Fruit fly (Drosophila melanogaster) whole organism, embryonic: ENCODE results near the gene CG32066.

ENCODE experiments used
- Awh ChIP-seq: fragments of 200-800 bp; sonication (Bioruptor generic); IDR thresholded peaks from 2 replicates; pipeline ENCODE4, ENCODE4 v1.3.6; 2022; ENCODE audit warnings: missing biosample characterization, missing genetic modification characterization
- BEAF-32 ChIP-seq: fragments of 200-800 bp; sonication (Bioruptor generic); optimal IDR thresholded peaks from 3 replicates; lab custom pipeline; 2017; ENCODE audit warnings: missing biosample characterization, missing genetic modification characterization, mild to moderate bottlenecking, moderate library complexity, missing genetic modification reagents
- CG11085 ChIP-seq: fragments of 200-800 bp; sonication (Bioruptor generic); IDR thresholded peaks from 2 replicates; pipeline ENCODE4 v1.3.6; 2022; ENCODE audit warnings: missing biosample characterization, missing genetic modification characterization
- CG11247 ChIP-seq: fragments of 200-800 bp; sonication (Bioruptor generic); IDR thresholded peaks from 2 replicates; pipeline ENCODE4 v1.3.6; 2022; ENCODE audit warnings: missing biosample characterization, missing genetic modification characterization
- CG12769 ChIP-seq: fragments of 200-800 bp; sonication (Bioruptor generic); optimal IDR thresholded peaks from 2 replicates; lab custom pipeline; 2019; ENCODE audit warnings: missing biosample characterization, mild to moderate bottlenecking, missing genetic modification characterization, moderate library complexity
- CG14441 ChIP-seq: fragments of 200-800 bp; sonication (Bioruptor generic); IDR thresholded peaks from 2 replicates; pipeline ENCODE4 v1.3.6; 2022; ENCODE audit warnings: missing biosample characterization, missing genetic modification characterization
- CG14710 ChIP-seq: fragments of 200-800 bp; sonication (Bioruptor generic); optimal IDR thresholded peaks from 3 replicates; lab custom pipeline; 2019; ENCODE audit warnings: missing biosample characterization, mild to moderate bottlenecking, missing genetic modification characterization, moderate library complexity
- CG16779 ChIP-seq: fragments of 200-800 bp; sonication (Bioruptor generic); IDR thresholded peaks from 2 replicates; pipeline ENCODE4 v1.3.6; 2022; ENCODE audit warnings: missing biosample characterization, missing genetic modification characterization
- CG2889 ChIP-seq: fragments of 200-800 bp; sonication (Bioruptor generic); IDR thresholded peaks from 3 replicates; pipeline ENCODE4 v1.3.6; 2022; ENCODE audit warnings: missing biosample characterization, missing genetic modification characterization
- CG31224 ChIP-seq: fragments of 200-800 bp; sonication (Bioruptor generic); IDR thresholded peaks from 2 replicates; pipeline ENCODE4 v1.3.6; 2022; ENCODE audit warnings: missing biosample characterization, missing genetic modification characterization
- CG32532 ChIP-seq: fragments of 200-800 bp; sonication (Bioruptor generic); IDR thresholded peaks from 2 replicates; pipeline ENCODE4 v1.3.6; 2022; ENCODE audit warnings: missing biosample characterization, missing genetic modification characterization
- CG34422 ChIP-seq: fragments of 200-800 bp; sonication (Bioruptor generic); IDR thresholded peaks from 3 replicates; pipeline ENCODE4 v1.3.6; 2022; ENCODE audit warnings: missing biosample characterization, missing genetic modification characterization
- CG43689 ChIP-seq: fragments of 200-800 bp; sonication (Bioruptor generic); IDR thresholded peaks from 2 replicates; pipeline ENCODE4 v1.3.6; 2022; ENCODE audit warnings: missing biosample characterization, missing genetic modification characterization
- CG5953 ChIP-seq: fragments of 200-800 bp; sonication (Bioruptor generic); IDR thresholded peaks from 2 replicates; pipeline ENCODE4 v1.3.6; 2022; ENCODE audit warnings: missing biosample characterization, missing genetic modification characterization
- CG6175 ChIP-seq: fragments of 200-800 bp; sonication (Bioruptor generic); IDR thresholded peaks from 3 replicates; pipeline ENCODE4 v1.3.6; 2022; ENCODE audit warnings: missing biosample characterization, missing genetic modification characterization
- CG6272 ChIP-seq: fragments of 200-800 bp; sonication (Bioruptor generic); IDR thresholded peaks from 2 replicates; pipeline ENCODE4 v1.3.6; 2022; ENCODE audit warnings: missing biosample characterization, missing genetic modification characterization
- CG8281 ChIP-seq: fragments of 200-800 bp; sonication (Bioruptor generic); optimal IDR thresholded peaks from 2 replicates; lab custom pipeline; 2018; ENCODE audit warnings: missing biosample characterization, mild to moderate bottlenecking, missing genetic modification characterization, moderate library complexity
- CG8944 ChIP-seq: fragments of 200-800 bp; sonication (Bioruptor generic); optimal IDR thresholded peaks from 3 replicates; lab custom pipeline; 2016; ENCODE audit warnings: missing biosample characterization, missing genetic modification characterization
- Camta ChIP-seq: fragments of 200-800 bp; sonication (Bioruptor generic); optimal IDR thresholded peaks from 2 replicates; lab custom pipeline; 2016; ENCODE audit warnings: missing biosample characterization, missing genetic modification characterization
- Ets65A ChIP-seq: fragments of 200-800 bp; sonication (Bioruptor generic); peaks from one replicate; lab custom pipeline; 2016; ENCODE audit warnings: missing biosample characterization, missing genetic modification characterization
- Ets97D ChIP-seq: fragments of 200-800 bp; sonication (Bioruptor generic); optimal IDR thresholded peaks from 3 replicates; lab custom pipeline; 2016; ENCODE audit warnings: missing biosample characterization, missing genetic modification characterization
- Gsc ChIP-seq: fragments of 200-800 bp; sonication (Bioruptor generic); IDR thresholded peaks from 2 replicates; pipeline ENCODE4 v1.3.6; 2022; ENCODE audit warnings: missing biosample characterization, missing genetic modification characterization
- Lim3 ChIP-seq: fragments of 200-800 bp; sonication (Bioruptor generic); IDR thresholded peaks from 2 replicates; pipeline ENCODE4 v1.3.6; 2022; ENCODE audit warnings: missing biosample characterization, missing genetic modification characterization
- Med ChIP-seq: fragments of 200-800 bp; sonication (Bioruptor generic); peaks from one replicate; lab custom pipeline; 2016; ENCODE audit warnings: missing biosample characterization, missing genetic modification characterization, mild to moderate bottlenecking, inconsistent platforms, moderate library complexity
- Oaz ChIP-seq: fragments of 200-800 bp; sonication (Bioruptor generic); IDR thresholded peaks from 2 replicates; pipeline ENCODE4 v1.3.6; 2022; ENCODE audit warnings: missing biosample characterization, missing genetic modification characterization
- Xrp1 ChIP-seq: fragments of 200-800 bp; sonication (Bioruptor generic); IDR thresholded peaks from 2 replicates; pipeline ENCODE4 v1.3.6; 2022; ENCODE audit warnings: missing biosample characterization, missing genetic modification characterization
- YL-1 ChIP-seq: fragments of 200-800 bp; sonication (Bioruptor generic); optimal IDR thresholded peaks from 3 replicates; lab custom pipeline; 2017; ENCODE audit warnings: missing biosample characterization, mild to moderate bottlenecking, missing genetic modification characterization
- cas ChIP-seq: fragments of 200-800 bp; sonication (Bioruptor generic); IDR thresholded peaks from 2 replicates; pipeline ENCODE4 v1.3.6; 2022; ENCODE audit warnings: missing biosample characterization, missing genetic modification characterization
- cg ChIP-seq: fragments of 200-800 bp; sonication (Bioruptor generic); optimal IDR thresholded peaks from 3 replicates; lab custom pipeline; 2019; ENCODE audit warnings: missing biosample characterization, mild to moderate bottlenecking, missing genetic modification characterization, moderate library complexity
- chif ChIP-seq, 2 experiments: fragments of 200-800 bp; sonication (Bioruptor generic); optimal IDR thresholded peaks; 3 replicates each; lab custom pipeline; 2016; ENCODE audit warnings: missing biosample characterization in 2 of 2, missing genetic modification characterization in 2 of 2
- chinmo ChIP-seq: fragments of 200-800 bp; sonication (Bioruptor generic); IDR thresholded peaks from 4 replicates; pipeline ENCODE4 v1.3.6; 2022; ENCODE audit warnings: missing biosample characterization, missing genetic modification characterization; ENCODE audit not compliant: partially characterized antibody
- chm ChIP-seq: fragments of 200-800 bp; sonication (Bioruptor generic); IDR thresholded peaks from 2 replicates; pipeline ENCODE4 v1.3.6; 2022; ENCODE audit warnings: missing biosample characterization, missing genetic modification characterization
- ci ChIP-seq: fragments of 200-800 bp; sonication (Bioruptor generic); IDR thresholded peaks from 3 replicates; pipeline ENCODE4 v1.3.6; 2022; ENCODE audit warnings: missing biosample characterization, missing genetic modification characterization
- esg ChIP-seq: fragments of 200-800 bp; sonication (Bioruptor generic); conservative IDR thresholded peaks from 2 replicates; pipeline ENCODE4 v1.3.6; 2022; ENCODE audit warnings: missing biosample characterization, missing genetic modification characterization
- exex ChIP-seq: fragments of 200-800 bp; sonication (Bioruptor generic); optimal IDR thresholded peaks from 4 replicates; lab custom pipeline; 2018; ENCODE audit warnings: missing biosample characterization, mild to moderate bottlenecking, missing genetic modification characterization, moderate library complexity
- grau ChIP-seq: fragments of 200-800 bp; optimal IDR thresholded peaks from 3 replicates; lab custom pipeline; 2019; ENCODE audit warnings: missing biosample characterization, mild to moderate bottlenecking, missing genetic modification characterization, moderate library complexity
- gt ChIP-seq: fragments of 200-800 bp; sonication (Bioruptor generic); IDR thresholded peaks from 2 replicates; pipeline ENCODE4 v1.3.6; 2022; ENCODE audit warnings: missing biosample characterization, missing genetic modification characterization
- luna ChIP-seq: fragments of 200-800 bp; sonication (Bioruptor generic); optimal IDR thresholded peaks from 2 replicates; lab custom pipeline; 2016; ENCODE audit warnings: missing biosample characterization, missing genetic modification characterization
- onecut ChIP-seq: fragments of 200-800 bp; sonication (Bioruptor generic); IDR thresholded peaks from 2 replicates; pipeline ENCODE4 v1.3.6; 2022; ENCODE audit warnings: missing biosample characterization, missing genetic modification characterization
- pho ChIP-seq: fragments of 200-800 bp; sonication (Bioruptor generic); optimal IDR thresholded peaks from 2 replicates; lab custom pipeline; 2016; ENCODE audit warnings: missing biosample characterization, missing genetic modification characterization
- pzg ChIP-seq: fragments of 200-800 bp; sonication (Bioruptor generic); optimal IDR thresholded peaks from 3 replicates; lab custom pipeline; 2018; ENCODE audit warnings: missing biosample characterization, mild to moderate bottlenecking, missing genetic modification characterization, moderate library complexity
- row ChIP-seq: fragments of 200-800 bp; sonication (Bioruptor generic); IDR thresholded peaks from 3 replicates; pipeline ENCODE4 v1.3.6; 2022; ENCODE audit warnings: missing biosample characterization, missing genetic modification characterization
- sens ChIP-seq: fragments of 200-800 bp; sonication (Bioruptor generic); peaks from one replicate; lab custom pipeline; 2016; ENCODE audit warnings: missing biosample characterization, missing genetic modification characterization
- seq ChIP-seq: fragments of 200-800 bp; sonication (Bioruptor generic); IDR thresholded peaks from 2 replicates; pipeline ENCODE4 v1.3.6; 2022; ENCODE audit warnings: missing biosample characterization, missing genetic modification characterization
- shn ChIP-seq: fragments of 200-800 bp; sonication (Bioruptor generic); optimal IDR thresholded peaks from 3 replicates; lab custom pipeline; 2016; ENCODE audit warnings: missing biosample characterization, missing genetic modification characterization
- sr ChIP-seq: fragments of 200-800 bp; sonication (Bioruptor generic); IDR thresholded peaks from 3 replicates; pipeline ENCODE4 v1.3.6; 2022; ENCODE audit warnings: missing biosample characterization, missing genetic modification characterization
- trh ChIP-seq: fragments of 200-800 bp; sonication (Bioruptor generic); optimal IDR thresholded peaks from 2 replicates; lab custom pipeline; 2016; ENCODE audit warnings: missing biosample characterization, missing genetic modification characterization
- vvl ChIP-seq: fragments of 200-800 bp; sonication (Bioruptor generic); IDR thresholded peaks from 2 replicates; pipeline ENCODE4 v1.3.6; 2022; ENCODE audit warnings: missing biosample characterization, missing genetic modification characterization
- z ChIP-seq: fragments of 200-800 bp; sonication (Bioruptor generic); IDR thresholded peaks from 3 replicates; pipeline ENCODE4 v1.3.6; 2022; ENCODE audit warnings: missing biosample characterization, missing genetic modification characterization

Gene CG32066

DNA sequence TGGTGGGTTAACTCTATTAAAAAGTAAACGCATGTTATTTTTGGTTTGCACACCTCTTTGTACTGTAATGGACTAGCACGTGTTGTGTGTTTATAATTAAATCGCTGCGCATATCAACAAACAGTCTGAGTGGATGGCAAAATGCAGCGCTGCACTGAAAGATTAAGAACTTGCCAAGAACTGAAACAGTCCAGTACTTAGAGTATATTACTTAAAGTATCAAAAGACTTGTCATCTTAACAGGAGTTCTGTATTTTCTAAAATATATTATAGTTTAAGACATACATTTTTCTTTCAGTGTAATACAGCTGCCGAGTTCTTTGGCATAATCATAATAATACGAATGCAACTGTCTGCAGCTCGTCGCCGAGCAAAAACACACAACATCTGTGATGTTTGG, 12.4 kb downstream of the CG32066 start (continued):
- TF ChIP-seq Gsc (GFP tag; lab: Robert Waterston, UW) (no peak), Ets97D (GFP tag; lab: Kevin White, UChicago) (no peak), CG43689 (GFP tag; lab: Robert Waterston, UW) (no peak), exex (tag; lab: Kevin White, UChicago) (no peak), Lim3 (GFP tag; lab: Robert Waterston, UW) (no peak), CG6272 (GFP tag; lab: Robert Waterston, UW) (no peak), pho (GFP tag; lab: Kevin White, UChicago) (no peak), gt (GFP tag; lab: Robert Waterston, UW) (no peak), chif (GFP tag; optimal IDR thresholded peaks at IDR 0.05; lab: Kevin White, UChicago) (peak in 1 of 2 experiments; percentile 9), Med (peak; percentile 61), CG6175 (no peak), Xrp1 (GFP tag; lab: Robert Waterston, UW) (peak; percentile 5; the same call in 1 of the 2 replicates), cas (GFP tag; lab: Robert Waterston, UW) (no peak), BEAF-32 (no peak), YL-1 (GFP tag; lab: Kevin White, UChicago) (no peak)

dm6 chr3L:10647158-10647557, 13.7 kb downstream of the CG32066 start:
- peak; percentile 8; the same call in 1 of the 3 replicates for TF ChIP-seq row (GFP tag; lab: Robert Waterston, UW)
- TF ChIP-seq esg (GFP tag; lab: Robert Waterston, UW) = 0 out of 2 replicates have a peak, but pooled peaks have one; percentile 5
- no peak for TF ChIP-seq trh (GFP tag; lab: Kevin White, UChicago)
- peak; percentile 58 for TF ChIP-seq sens

- TF ChIP-seq CG32532 (peak; percentile 37; the same call in 1 of the 2 replicates), CG2889 (GFP tag; lab: Robert Waterston, UW) (0 out of 3 replicates have a peak, but pooled peaks have one; percentile 39), CG14441 (GFP tag; lab: Robert Waterston, UW) (peak; percentile 2; the same call in 1 of the 2 replicates), luna (GFP tag; lab: Kevin White, UChicago) (no peak), z (GFP tag; lab: Robert Waterston, UW) (0 out of 3 replicates have a peak, but pooled peaks have one; percentile 9), CG8281 (tag; lab: Kevin White, UChicago) (peak; percentile 97), grau (tag; lab: Kevin White, UChicago) (peak; percentile 43), vvl (GFP tag; lab: Robert Waterston, UW) (peak; percentile 42; the same call in 1 of the 2 replicates), CG14710 (tag; lab: Kevin White, UChicago) (no peak), CG11085 (GFP tag; lab: Robert Waterston, UW) (no peak), sr (peak; percentile 62; the same call in 1 of the 3 replicates), pzg (GFP tag; lab: Kevin White, UChicago) (no peak), Ets65A (GFP tag; lab: Kevin White, UChicago) (no peak), chm (GFP tag; lab: Robert Waterston, UW) (no peak), Camta (GFP tag; lab: Kevin White, UChicago) (no peak), CG34422 (no peak), Med (peak; percentile 7), row (GFP tag; lab: Robert Waterston, UW) (peak; percentile 29; the same call in 1 of the 3 replicates), shn (GFP tag; lab: Kevin White, UChicago) (no peak), chinmo (peak; percentile 43; the same call in 1 of the 4 replicates), CG5953 (GFP tag; lab: Robert Waterston, UW) (peak; percentile 7; the same call in 1 of the 2 replicates), Oaz (GFP tag; lab: Robert Waterston, UW) (0 out of 2 replicates have a peak, but pooled peaks have one; percentile 21), CG11247 (GFP tag; lab: Robert Waterston, UW) (0 out of 2 replicates have a peak, but pooled peaks have one; percentile 28), CG16779 (GFP tag; lab: Robert Waterston, UW) (0 out of 2 replicates have a peak, but pooled peaks have one; percentile 25), Awh (GFP tag; lab: Robert Waterston, UW) (0 out of 2 replicates have a peak, but pooled peaks have one; percentile 20), onecut (GFP tag; lab: Robert Waterston, UW) (no peak), cg (GFP tag; lab: Kevin White, UChicago) (no peak), ci (GFP tag; lab: Robert Waterston, UW) (peak; percentile 46; the same call in 1 of the 3 replicates), CG12769 (peak; percentile 12), CG8944 (GFP tag; lab: Kevin White, UChicago) (no peak), seq (GFP tag; lab: Robert Waterston, UW) (no peak), CG31224 (GFP tag; lab: Robert Waterston, UW) (no peak)
- TF ChIP-seq, all 482 proteins: peak for 18
Observed at dm6 chr3L:10645965-10646364, 14.8 kb downstream of the CG32066 start.
